Worm (Caenorhabditis elegans) whole organism, early embryonic: Measurements from ENCODE around the gene B0462.5.

Experiments used
- aly-1 ChIP-seq: sonication (generic microtip); optimal IDR thresholded peaks from 2 replicates; lab custom pipeline; 2016; ENCODE audit warnings: missing genetic modification characterization, missing compliant biosample characterization
- ceh-13 ChIP-seq: fragments of 200-800 bp; sonication (Bioruptor generic); optimal IDR thresholded peaks from 2 replicates; lab custom pipeline; 2018; ENCODE audit warnings: mild to moderate bottlenecking, missing genetic modification characterization, missing compliant biosample characterization
- hmbx-1 ChIP-seq: sonication (generic microtip); optimal IDR thresholded peaks from 2 replicates; lab custom pipeline; 2016; ENCODE audit warnings: mild to moderate bottlenecking, missing genetic modification characterization, missing compliant biosample characterization
- pes-1 ChIP-seq: fragments of 200-800 bp; sonication (Bioruptor generic); IDR thresholded peaks from 2 replicates; pipeline ENCODE4 v1.3.6; 2022; ENCODE audit warnings: missing genetic modification reagents, missing genetic modification characterization, missing compliant biosample characterization
- tra-4 ChIP-seq: sonication (generic microtip); optimal IDR thresholded peaks from 2 replicates; lab custom pipeline; 2017; ENCODE audit warnings: missing genetic modification characterization, missing compliant biosample characterization

The B0462.5 gene

DNA sequence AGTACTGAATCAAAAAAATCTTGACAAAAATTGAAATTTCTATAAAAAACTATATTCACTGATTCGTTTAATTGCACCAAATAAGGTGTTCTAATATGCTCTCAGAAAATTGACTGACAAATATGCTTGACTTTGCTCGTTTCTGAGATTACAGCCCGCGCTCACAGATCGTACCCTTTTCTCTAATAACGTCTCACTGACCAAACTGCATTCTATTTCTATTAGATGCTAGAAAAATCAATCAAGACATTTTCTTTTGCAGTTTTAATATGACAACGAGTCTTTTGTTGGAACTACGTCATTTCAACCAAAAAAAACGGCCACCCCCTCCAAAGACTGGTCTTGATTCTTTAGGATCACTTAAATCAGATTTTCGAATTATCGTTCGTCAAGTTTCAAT lies 40.5 kb downstream of the B0462.5 start, which contains the start of gene clec-247:
TSS of gene clec-247 (plus strand) at position 301 of the 400 bp plus-strand sequence.
- TF ChIP-seq tra-4 (tag; lab: Kevin White, UChicago) (no peak), hmbx-1 (tag; lab: Kevin White, UChicago) (no peak), pes-1 (GFP tag; lab: Robert Waterston, UW) (no peak)

DNA sequence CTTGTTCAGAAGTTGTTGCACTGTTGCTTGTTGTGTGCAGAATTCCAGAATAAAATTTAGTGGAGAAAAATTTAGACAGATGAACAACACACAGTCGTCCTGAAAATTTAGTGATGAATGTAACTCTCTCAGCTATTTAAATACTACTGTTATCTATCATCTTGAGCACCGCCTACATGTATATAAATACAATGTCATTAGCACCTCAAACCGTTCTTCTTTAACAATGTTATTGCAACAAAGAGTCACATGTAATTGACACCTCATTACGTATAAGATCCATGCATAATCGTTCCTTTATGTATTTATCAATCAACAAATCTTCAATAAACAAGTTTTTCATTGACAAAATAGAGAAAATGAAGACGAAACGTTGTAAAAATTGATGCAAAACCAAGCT lies 42.4 kb downstream of the B0462.5 start, which contains the start of gene Y51A2A.16:
TSS of gene Y51A2A.16 (minus strand) at position 101 of the 400 bp plus-strand sequence.
- TF ChIP-seq tra-4 (tag; lab: Kevin White, UChicago), result no peak
- no peak for TF ChIP-seq hmbx-1 (tag; lab: Kevin White, UChicago)
- TF ChIP-seq ceh-13, result no peak
- no peak for TF ChIP-seq aly-1 (tag; lab: Kevin White, UChicago)
